Fruit fly (Drosophila melanogaster) Kc167 (cell line): ENCODE data around the gene SMC1.

ENCODE experiments used
- Myc ChIP-seq: fragments of >200 bp; optimal IDR thresholded peaks from 2 replicates; lab custom pipeline; 2017; ENCODE audit warnings: missing external identifiers
- Sin3A ChIP-seq: fragments of >200 bp; optimal IDR thresholded peaks from 2 replicates; lab custom pipeline; 2018; ENCODE audit warnings: missing external identifiers
- insv ChIP-seq: fragments of >200 bp; optimal IDR thresholded peaks from 3 replicates; lab custom pipeline; 2018; ENCODE audit warnings: missing external identifiers
- psq ChIP-seq: fragments of >200 bp; optimal IDR thresholded peaks from 2 replicates; lab custom pipeline; 2017; ENCODE audit warnings: missing external identifiers
- ttk ChIP-seq: sonication (Bioruptor generic); optimal IDR thresholded peaks from 2 replicates; lab custom pipeline; 2017; ENCODE audit warnings: missing external identifiers

DNA sequence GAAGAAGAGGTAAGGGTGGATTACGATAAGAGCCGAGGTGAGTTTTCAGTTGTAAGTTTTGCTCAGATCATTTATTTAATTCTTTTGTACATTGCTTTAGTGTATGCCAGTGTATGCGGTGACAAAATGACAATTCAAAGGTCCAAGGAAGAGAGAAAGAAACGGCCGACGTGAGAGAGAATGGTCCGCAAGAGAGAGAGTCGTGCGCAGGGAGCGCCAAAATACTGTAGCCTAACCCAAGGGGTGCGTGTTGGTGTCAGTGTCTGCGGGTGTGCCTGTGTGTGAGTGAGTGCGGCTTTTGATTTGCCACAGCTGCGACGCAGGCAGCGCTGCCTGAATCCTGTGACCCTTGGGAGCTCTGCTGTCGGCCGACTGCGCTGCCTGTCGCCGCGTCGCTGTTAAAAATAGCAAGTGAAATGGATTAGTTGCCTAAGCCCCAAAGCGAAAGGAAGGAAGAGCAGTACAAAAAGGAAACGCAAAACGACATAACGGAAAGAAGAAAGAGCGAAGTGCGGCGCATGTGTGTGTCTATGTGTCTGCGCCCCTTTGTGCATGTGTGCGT lies 34.6 kb downstream of the SMC1 start:
- TF ChIP-seq Sin3A (lab: Kevin White, UChicago): no peak
- TF ChIP-seq psq (lab: Kevin White, UChicago): no peak
- TF ChIP-seq insv (lab: Kevin White, UChicago): no peak
- no peak for TF ChIP-seq Myc (lab: Kevin White, UChicago)
- no peak for TF ChIP-seq ttk (lab: Kevin White, UChicago)
